Worm (Caenorhabditis elegans): ENCODE data around the gene EEED8.14.

DNA sequence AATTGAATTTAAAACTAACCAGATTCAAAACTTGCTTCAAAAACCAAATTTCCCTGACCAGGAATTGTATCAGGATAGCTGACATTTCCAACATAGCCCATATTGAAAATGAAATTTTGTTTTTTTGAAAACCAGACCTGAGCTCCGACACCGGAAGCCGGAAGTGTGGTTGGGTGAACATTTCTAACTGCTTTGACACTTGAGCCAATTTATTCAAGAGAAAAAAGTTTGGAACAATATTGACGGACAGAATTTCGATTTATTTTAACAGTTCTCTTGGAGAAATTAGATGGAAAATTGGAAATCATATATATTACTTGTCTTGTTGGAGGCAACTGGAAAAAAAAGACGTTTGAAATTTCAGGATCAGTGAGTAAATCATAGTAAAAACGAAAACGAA is 26.6 kb downstream of the EEED8.14 start, which contains the start of gene ccpp-6:
- TF ChIP-seq elt-3 (tag; optimal IDR thresholded peaks at IDR 0.05) (no peak), fos-1 (tag; optimal IDR thresholded peaks at IDR 0.05) (no peak), R02D3.7 (tag; optimal IDR thresholded peaks at IDR 0.05) (no peak), nhr-129 (tag; optimal IDR thresholded peaks at IDR 0.05) (no peak), ztf-11 (tag; optimal IDR thresholded peaks at IDR 0.05) (no peak), nhr-77 (tag; optimal IDR thresholded peaks at IDR 0.05) (no peak), unc-39 (tag; optimal IDR thresholded peaks at IDR 0.05) (no peak), lsy-2 (tag; optimal IDR thresholded peaks at IDR 0.05) (no peak), ama-1 (optimal IDR thresholded peaks at IDR 0.05) (no peak), aly-2 (tag; optimal IDR thresholded peaks at IDR 0.05) (no peak), mdl-1 (tag; optimal IDR thresholded peaks at IDR 0.05) (no peak), nhr-10 (tag; optimal IDR thresholded peaks at IDR 0.05) (no peak)
